Worm (Caenorhabditis elegans) whole organism, late embryonic: Measurements from ENCODE around the gene cpin-1.
A peak's percentile ranks its signal among the peaks of the same experiment; 100 is the strongest.

ENCODE experiments used
- C08G9.2 ChIP-seq: sonication (generic microtip); optimal IDR thresholded peaks from 2 replicates; lab custom pipeline; 2016; ENCODE audit warnings: mild to moderate bottlenecking, missing genetic modification characterization, moderate library complexity, missing compliant biosample characterization
- F13H6.1 ChIP-seq: sonication (generic microtip); optimal IDR thresholded peaks from 2 replicates; lab custom pipeline; 2016; ENCODE audit warnings: missing genetic modification characterization, missing compliant biosample characterization
- K02D7.2 ChIP-seq: sonication (generic microtip); optimal IDR thresholded peaks from 2 replicates; lab custom pipeline; 2017; ENCODE audit warnings: mild to moderate bottlenecking, missing genetic modification characterization, missing compliant biosample characterization
- T23F11.4 ChIP-seq: fragments of 200-800 bp; sonication (Bioruptor generic); optimal IDR thresholded peaks from 2 replicates; lab custom pipeline; 2018; ENCODE audit warnings: mild to moderate bottlenecking, missing genetic modification characterization, missing compliant biosample characterization
- ceh-14 ChIP-seq: sonication (generic microtip); optimal IDR thresholded peaks from 2 replicates; lab custom pipeline; 2016; ENCODE audit warnings: missing genotype, missing genetic modification characterization, missing compliant biosample characterization
- ceh-19 ChIP-seq: fragments of 200-800 bp; sonication (Bioruptor generic); optimal IDR thresholded peaks from 2 replicates; lab custom pipeline; 2018; ENCODE audit warnings: mild to moderate bottlenecking, missing genetic modification characterization, missing compliant biosample characterization
- ceh-2 ChIP-seq: sonication (generic microtip); optimal IDR thresholded peaks from 2 replicates; lab custom pipeline; 2016; ENCODE audit warnings: missing genotype, missing genetic modification characterization, missing compliant biosample characterization
- ceh-22 ChIP-seq: sonication (generic microtip); optimal IDR thresholded peaks from 2 replicates; lab custom pipeline; 2017; ENCODE audit warnings: missing biosample characterization, missing genetic modification characterization
- ceh-31 ChIP-seq: sonication (generic microtip); optimal IDR thresholded peaks from 2 replicates; lab custom pipeline; 2016; ENCODE audit warnings: missing genetic modification characterization, missing compliant biosample characterization
- ceh-45 ChIP-seq: fragments of 200-800 bp; sonication (Bioruptor generic); IDR thresholded peaks from 2 replicates; pipeline ENCODE4 v1.3.6; 2022; ENCODE audit warnings: missing genetic modification reagents, missing genetic modification characterization, missing compliant biosample characterization
- ceh-48 ChIP-seq: sonication (generic microtip); optimal IDR thresholded peaks from 2 replicates; lab custom pipeline; 2016; ENCODE audit warnings: missing genetic modification characterization, inconsistent platforms, missing compliant biosample characterization
- ceh-6 ChIP-seq: fragments of 200-800 bp; sonication (Bioruptor generic); optimal IDR thresholded peaks from 2 replicates; lab custom pipeline; 2018; ENCODE audit warnings: mild to moderate bottlenecking, missing genetic modification characterization, missing compliant biosample characterization
- che-1 ChIP-seq: sonication (generic microtip); optimal IDR thresholded peaks from 2 replicates; lab custom pipeline; 2016; ENCODE audit warnings: mild to moderate bottlenecking, missing genetic modification characterization, missing compliant biosample characterization
- elt-2 ChIP-seq: sonication (generic microtip); optimal IDR thresholded peaks from 2 replicates; lab custom pipeline; 2016; ENCODE audit warnings: missing genetic modification reagents, missing genetic modification characterization, missing compliant biosample characterization
- elt-4 ChIP-seq: sonication (generic microtip); optimal IDR thresholded peaks from 2 replicates; lab custom pipeline; 2016; ENCODE audit warnings: missing genetic modification characterization, missing compliant biosample characterization
- eyg-1 ChIP-seq: sonication (generic microtip); optimal IDR thresholded peaks from 2 replicates; lab custom pipeline; 2016; ENCODE audit warnings: missing genotype, missing genetic modification characterization, missing compliant biosample characterization
- fax-1 ChIP-seq: sonication (generic microtip); optimal IDR thresholded peaks from 2 replicates; lab custom pipeline; 2016; ENCODE audit warnings: missing genotype, missing genetic modification characterization, missing compliant biosample characterization
- fkh-10 ChIP-seq: fragments of 150-350 bp; optimal IDR thresholded peaks from 2 replicates; lab custom pipeline; 2014; ENCODE audit warnings: missing biosample characterization, missing genetic modification reagents, missing genetic modification characterization
- fkh-6 ChIP-seq: sonication (generic microtip); optimal IDR thresholded peaks from 2 replicates; lab custom pipeline; 2016; ENCODE audit warnings: missing genetic modification characterization, missing compliant biosample characterization
- gmeb-2 ChIP-seq: sonication (generic microtip); optimal IDR thresholded peaks from 2 replicates; lab custom pipeline; 2016; ENCODE audit warnings: missing genetic modification characterization, inconsistent platforms, missing compliant biosample characterization
- lin-11 ChIP-seq: fragments of 200-800 bp; sonication (Bioruptor generic); optimal IDR thresholded peaks from 2 replicates; lab custom pipeline; 2018; ENCODE audit warnings: mild to moderate bottlenecking, missing genetic modification characterization, missing compliant biosample characterization
- mec-3 ChIP-seq: sonication (generic microtip); optimal IDR thresholded peaks from 2 replicates; lab custom pipeline; 2016; ENCODE audit warnings: borderline replicate concordance, missing genetic modification characterization, missing compliant biosample characterization
- nfya-1 ChIP-seq: sonication (generic microtip); optimal IDR thresholded peaks from 2 replicates; lab custom pipeline; 2017; ENCODE audit warnings: missing genetic modification characterization, mild to moderate bottlenecking, missing compliant biosample characterization, antibody characterized with exemption, moderate library complexity
- nhr-11 ChIP-seq: fragments of 150-350 bp; optimal IDR thresholded peaks from 2 replicates; lab custom pipeline; 2014; ENCODE audit warnings: missing biosample characterization, missing genetic modification characterization
- nhr-232 ChIP-seq: sonication (generic microtip); optimal IDR thresholded peaks from 2 replicates; lab custom pipeline; 2016; ENCODE audit warnings: missing genetic modification characterization, missing compliant biosample characterization
- odd-2 ChIP-seq: sonication (generic microtip); optimal IDR thresholded peaks from 2 replicates; lab custom pipeline; 2017; ENCODE audit warnings: antibody characterized with exemption, mild to moderate bottlenecking, missing genetic modification characterization, missing compliant biosample characterization
- pag-3 ChIP-seq: sonication (generic microtip); optimal IDR thresholded peaks from 2 replicates; lab custom pipeline; 2016; ENCODE audit warnings: missing compliant biosample characterization, missing genetic modification characterization, borderline replicate concordance
- pat-9 ChIP-seq: fragments of 200-800 bp; sonication (Bioruptor generic); optimal IDR thresholded peaks from 2 replicates; lab custom pipeline; 2018; ENCODE audit warnings: mild to moderate bottlenecking, missing genetic modification characterization, moderate library complexity, missing compliant biosample characterization
- pax-1 ChIP-seq: fragments of 150-350 bp; optimal IDR thresholded peaks from 2 replicates; lab custom pipeline; 2014; ENCODE audit warnings: missing biosample characterization, missing genetic modification characterization
- pha-2 ChIP-seq: sonication (generic microtip); optimal IDR thresholded peaks from 2 replicates; lab custom pipeline; 2017; ENCODE audit warnings: mild to moderate bottlenecking, missing genetic modification characterization, missing compliant biosample characterization
- pros-1 ChIP-seq: fragments of 150-350 bp; optimal IDR thresholded peaks from 2 replicates; lab custom pipeline; 2014; ENCODE audit warnings: missing biosample characterization, missing genetic modification reagents, missing genetic modification characterization
- ref-2 ChIP-seq: sonication (generic microtip); optimal IDR thresholded peaks from 2 replicates; lab custom pipeline; 2016; ENCODE audit warnings: missing genetic modification characterization, missing compliant biosample characterization
- sox-2 ChIP-seq: fragments of 200-800 bp; sonication (Bioruptor generic); IDR thresholded peaks from 2 replicates; pipeline ENCODE4 v1.3.6; 2022; ENCODE audit warnings: missing genetic modification reagents, missing genetic modification characterization, missing compliant biosample characterization
- sox-4 ChIP-seq: sonication (generic microtip); optimal IDR thresholded peaks from 2 replicates; lab custom pipeline; 2017; ENCODE audit warnings: mild to moderate bottlenecking, missing genetic modification characterization, inconsistent platforms, missing compliant biosample characterization
- syd-9 ChIP-seq: sonication (generic microtip); optimal IDR thresholded peaks from 2 replicates; lab custom pipeline; 2016; ENCODE audit warnings: mild to moderate bottlenecking, missing genetic modification characterization, moderate library complexity, missing compliant biosample characterization
- tbx-2 ChIP-seq: sonication (generic microtip); optimal IDR thresholded peaks from 2 replicates; lab custom pipeline; 2016; ENCODE audit warnings: missing genetic modification characterization, missing compliant biosample characterization
- unc-3 ChIP-seq, 2 experiments: fragments of 200-800 bp in 1 of 2; sonication (Bioruptor generic) in 1 of 2; sonication (generic microtip) in 1 of 2; conservative IDR thresholded peaks in 1 of 2; optimal IDR thresholded peaks in 1 of 2; 2 replicates each; pipeline versions ENCODE4 v1.3.6 to Lab custom; 2016 to 2022; ENCODE audit warnings: missing compliant biosample characterization in 2 of 2, missing genetic modification characterization in 2 of 2, missing genetic modification reagents in 1 of 2
- unc-55 ChIP-seq: sonication (generic microtip); optimal IDR thresholded peaks from 2 replicates; lab custom pipeline; 2017; ENCODE audit warnings: missing biosample characterization, missing genetic modification reagents, missing genetic modification characterization
- unc-86 ChIP-seq: sonication (generic microtip); optimal IDR thresholded peaks from 2 replicates; lab custom pipeline; 2016; ENCODE audit warnings: missing genetic modification characterization, missing compliant biosample characterization
- ztf-16 ChIP-seq: sonication (generic microtip); optimal IDR thresholded peaks from 2 replicates; lab custom pipeline; 2017; ENCODE audit warnings: missing genetic modification characterization, missing compliant biosample characterization

The cpin-1 gene

ce11 chrIV:9427959-9428358, 22.5 kb upstream of the cpin-1 start, which contains the start of gene F59B8.1:
F59B8.1 (plus strand) TSS chrIV:9428259.
- TF ChIP-seq fax-1 = no peak
- no peak for TF ChIP-seq lin-11
- no peak for TF ChIP-seq ceh-6 (GFP tag; lab: Kevin White, UChicago)
- no peak for TF ChIP-seq tbx-2 (tag; lab: Kevin White, UChicago)
- TF ChIP-seq K02D7.2 = no peak
- no peak for TF ChIP-seq odd-2 (tag; lab: Kevin White, UChicago)
- TF ChIP-seq sox-4 = no peak
- no peak for TF ChIP-seq sox-2 (GFP tag; lab: Robert Waterston, UW)
- TF ChIP-seq ceh-19 = no peak
- TF ChIP-seq pag-3 (tag; lab: Kevin White, UChicago) = no peak
- TF ChIP-seq unc-55 (GFP tag; lab: Kevin White, UChicago) = no peak

DNA sequence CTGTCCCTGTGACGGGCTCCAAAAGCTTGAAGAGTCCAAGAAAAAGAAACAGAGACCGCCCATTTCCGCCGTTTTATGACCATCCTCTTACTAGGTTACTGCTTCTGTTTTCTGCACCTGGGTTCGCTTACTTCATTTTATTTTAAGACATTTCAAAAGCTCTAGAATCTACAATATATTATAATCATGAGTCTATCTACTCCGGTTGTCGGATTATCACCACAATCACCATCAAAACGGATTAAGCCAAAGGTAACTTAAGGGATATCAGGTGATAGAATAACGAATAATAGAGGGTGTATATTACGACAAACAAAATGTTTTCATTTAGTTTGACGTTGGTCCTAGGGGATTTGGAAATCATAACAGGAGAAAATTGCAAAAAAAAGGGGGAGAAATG, 18.1 kb upstream of the cpin-1 start:
- TF ChIP-seq nfya-1 (tag; lab: Kevin White, UChicago) = no peak
- TF ChIP-seq nhr-232 (tag; lab: Kevin White, UChicago) = no peak
- no peak for TF ChIP-seq ztf-16 (tag; lab: Kevin White, UChicago)
- no peak for TF ChIP-seq pros-1
- no peak for TF ChIP-seq mec-3
- TF ChIP-seq nhr-11 (tag; lab: Kevin White, UChicago) = no peak
- no peak for TF ChIP-seq pha-2 (tag; lab: Kevin White, UChicago)

DNA sequence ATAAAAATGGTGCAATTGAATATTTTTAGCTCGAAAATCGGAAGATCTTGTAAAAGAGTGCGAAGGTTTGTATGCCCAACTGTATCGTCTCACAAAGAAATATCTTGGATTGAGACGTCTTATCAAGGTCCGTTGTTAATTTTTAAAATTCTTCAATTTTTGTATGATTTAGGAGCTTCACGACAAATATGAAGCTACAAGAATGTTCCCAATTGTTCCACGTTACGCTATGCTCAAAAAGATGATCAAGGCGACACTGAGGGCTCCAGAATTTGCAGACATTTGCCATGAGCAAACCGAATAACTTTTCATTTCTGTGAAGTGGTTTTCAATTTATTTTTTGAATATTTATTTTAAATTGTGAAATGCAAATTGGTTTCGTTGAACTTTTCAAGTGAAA, 11.7 kb upstream of the cpin-1 start:
- TF ChIP-seq nhr-11 (tag; lab: Kevin White, UChicago) = no peak
- no peak for TF ChIP-seq unc-86 (tag; lab: Kevin White, UChicago)
- TF ChIP-seq pat-9 (tag; lab: Kevin White, UChicago) = no peak
- no peak for TF ChIP-seq che-1 (tag; lab: Kevin White, UChicago)
- no peak for TF ChIP-seq elt-2
- no peak for TF ChIP-seq sox-2 (GFP tag; lab: Robert Waterston, UW)
- no peak for TF ChIP-seq fkh-10
- no peak for TF ChIP-seq F13H6.1 (tag; lab: Kevin White, UChicago)
- TF ChIP-seq nhr-232 (tag; lab: Kevin White, UChicago) = no peak
- TF ChIP-seq tbx-2 (tag; lab: Kevin White, UChicago) = no peak
- TF ChIP-seq eyg-1 (tag; lab: Kevin White, UChicago) = no peak
- no peak for TF ChIP-seq ceh-48 (tag; lab: Kevin White, UChicago)
- TF ChIP-seq K02D7.2 = no peak
- no peak for TF ChIP-seq C08G9.2 (tag; lab: Kevin White, UChicago)
- TF ChIP-seq, all 69 proteins: peak for 0

ce11 chrIV:9440880-9441336, 9.6 kb upstream of the cpin-1 start, which contains the start of gene idh-1:
idh-1 (minus strand) TSS chrIV:9441107.
- TF ChIP-seq ceh-31 (peak; percentile 6), odd-2 (tag; lab: Kevin White, UChicago) (no peak), nfya-1 (tag; lab: Kevin White, UChicago) (peak; percentile 12), T23F11.4 (GFP tag; lab: Kevin White, UChicago) (no peak), ceh-2 (tag; lab: Kevin White, UChicago) (peak; percentile 1), tbx-2 (tag; lab: Kevin White, UChicago) (peak; percentile 14)

DNA sequence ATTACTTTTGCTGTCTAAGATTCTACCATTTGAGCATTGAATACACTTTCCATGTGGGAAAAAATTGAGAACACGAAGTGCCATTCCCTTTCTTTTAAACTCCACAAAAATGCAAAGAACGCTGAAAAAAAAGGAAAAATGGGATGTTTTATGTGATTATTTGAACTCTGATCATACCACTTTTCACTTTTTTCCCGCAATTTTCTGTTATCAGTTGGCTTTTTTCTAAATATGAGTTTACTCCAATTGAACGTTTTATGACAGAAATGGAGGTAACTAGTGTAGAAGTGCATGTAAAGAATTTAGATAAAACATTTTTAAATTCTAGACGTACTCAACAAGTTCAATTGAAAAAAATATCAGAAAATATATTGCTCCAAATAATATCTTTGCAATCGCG, 9.1 kb upstream of the cpin-1 start:
- TF ChIP-seq syd-9 (tag; lab: Kevin White, UChicago) (no peak), ceh-45 (GFP tag; lab: Robert Waterston, UW) (no peak), unc-3 (GFP tag; conservative IDR thresholded peaks at IDR 0.05; lab: Robert Waterston, UW) (no peak), unc-3 (tag; optimal IDR thresholded peaks at IDR 0.05; lab: Kevin White, UChicago) (no peak), fkh-6 (tag; lab: Kevin White, UChicago) (no peak), elt-4 (no peak), ceh-31 (no peak), ref-2 (tag; lab: Kevin White, UChicago) (no peak), fax-1 (no peak), ceh-22 (tag; lab: Kevin White, UChicago) (no peak), pag-3 (tag; lab: Kevin White, UChicago) (no peak), eyg-1 (tag; lab: Kevin White, UChicago) (no peak), mec-3 (no peak), F13H6.1 (tag; lab: Kevin White, UChicago) (no peak), gmeb-2 (no peak), sox-2 (GFP tag; lab: Robert Waterston, UW) (no peak), K02D7.2 (no peak), pax-1 (tag; lab: Kevin White, UChicago) (no peak), ceh-14 (no peak)
- TF ChIP-seq, all 69 proteins: peak for 0
